Worm (Caenorhabditis elegans): ENCODE data around the gene exc-12.

exc-12 gene

DNA sequence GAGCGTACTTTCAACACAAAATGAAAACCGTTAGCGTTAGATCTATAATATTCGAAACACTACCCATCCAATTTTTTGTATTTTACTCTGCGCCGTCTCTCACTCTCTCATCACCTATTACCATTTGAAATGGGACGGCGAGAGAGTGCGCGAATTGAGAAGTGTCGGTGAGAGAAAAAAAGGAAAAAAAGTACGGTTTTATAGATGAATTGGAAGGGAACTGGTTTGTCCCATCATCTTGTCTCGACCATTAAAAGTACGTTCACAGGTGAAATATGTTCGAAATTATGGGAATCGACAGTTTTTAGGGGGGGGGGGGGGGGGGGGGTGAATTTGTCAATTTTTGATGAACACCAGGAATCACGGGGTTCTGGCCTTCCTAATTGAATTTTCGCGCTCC, 35.5 kb downstream of the exc-12 start:
- TF ChIP-seq dao-5 (tag; optimal IDR thresholded peaks at IDR 0.05) (no peak), W03F9.2 (tag; optimal IDR thresholded peaks at IDR 0.05) (no peak), him-1 (tag; optimal IDR thresholded peaks at IDR 0.05) (no peak)

ce11 chrIII:13530838-13531237, 39.4 kb downstream of the exc-12 start:
- no peak for TF ChIP-seq W03F9.2 (tag; optimal IDR thresholded peaks at IDR 0.05)
- TF ChIP-seq him-1 (tag; optimal IDR thresholded peaks at IDR 0.05), result no peak
- no peak for TF ChIP-seq dao-5 (tag; optimal IDR thresholded peaks at IDR 0.05)

DNA sequence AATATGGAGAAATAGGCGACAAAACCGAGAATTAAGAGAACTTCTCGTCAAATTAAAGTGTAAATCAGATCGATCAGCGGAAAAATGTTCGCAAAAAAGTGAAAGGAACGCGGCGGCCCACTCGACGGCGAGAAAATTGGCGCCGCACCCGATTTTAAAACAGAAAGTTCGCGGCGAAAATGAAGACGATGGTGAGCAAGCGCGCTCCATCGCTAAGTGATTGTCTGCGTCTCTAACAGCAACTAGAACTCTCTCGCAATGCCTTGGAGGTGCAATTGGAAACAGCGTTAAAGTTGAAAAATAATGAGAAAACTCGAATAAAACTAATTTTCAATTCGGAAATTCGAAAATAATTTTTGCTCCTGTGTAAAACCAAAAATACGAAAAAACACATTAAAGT, 40.2 kb downstream of the exc-12 start:
- TF ChIP-seq him-1 (tag; optimal IDR thresholded peaks at IDR 0.05) (no peak), W03F9.2 (tag; optimal IDR thresholded peaks at IDR 0.05) (no peak), dao-5 (tag; optimal IDR thresholded peaks at IDR 0.05) (no peak)

- no peak for TF ChIP-seq dao-5 (tag; optimal IDR thresholded peaks at IDR 0.05)
- no peak for TF ChIP-seq him-1 (tag; optimal IDR thresholded peaks at IDR 0.05)
- no peak for TF ChIP-seq W03F9.2 (tag; optimal IDR thresholded peaks at IDR 0.05)
Measured at ce11 chrIII:13528513-13529249, 41.6 kb downstream of the exc-12 start.

DNA sequence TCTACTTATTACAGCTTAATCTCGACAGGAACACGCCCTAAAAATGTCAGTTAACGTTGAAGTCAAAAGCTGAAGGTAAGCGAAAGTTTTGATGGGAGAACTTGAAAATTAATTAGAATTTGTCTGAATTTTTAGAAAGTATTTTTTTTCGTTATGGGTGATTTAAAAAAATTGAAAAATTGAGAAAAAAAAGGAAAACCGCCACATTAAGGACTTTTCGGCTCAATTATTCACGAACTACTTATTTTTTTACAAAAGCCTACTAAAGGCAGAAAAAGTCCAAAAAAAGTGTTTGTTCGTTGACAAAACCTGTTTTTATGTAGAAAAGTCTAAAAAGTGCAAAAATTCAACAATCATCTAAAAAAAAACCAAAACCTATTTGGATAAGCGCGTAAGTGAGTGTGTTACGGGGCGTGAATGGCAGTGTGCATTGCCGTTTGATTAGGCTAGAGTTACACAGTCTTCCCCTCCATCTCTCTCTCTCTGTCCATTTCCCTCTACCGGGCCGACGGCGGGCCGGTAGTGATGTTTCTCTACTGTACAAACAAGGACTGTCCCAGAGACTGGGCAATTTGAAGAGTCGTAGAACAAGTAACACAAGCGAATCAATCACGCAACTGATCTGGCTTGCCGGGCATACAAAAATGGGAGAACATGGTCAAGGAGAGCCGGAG, 42.7 kb downstream of the exc-12 start, which contains the start of gene lron-13:
Gene lron-13 (plus strand): TSS at position 15 of the 674 bp plus-strand sequence.
- no peak for TF ChIP-seq dao-5 (tag; optimal IDR thresholded peaks at IDR 0.05)
- no peak for TF ChIP-seq W03F9.2 (tag; optimal IDR thresholded peaks at IDR 0.05)
- no peak for TF ChIP-seq him-1 (tag; optimal IDR thresholded peaks at IDR 0.05)

ce11 chrIII:13526702-13527101, 43.5 kb downstream of the exc-12 start:
- TF ChIP-seq him-1 (tag; optimal IDR thresholded peaks at IDR 0.05), result no peak
- no peak for TF ChIP-seq dao-5 (tag; optimal IDR thresholded peaks at IDR 0.05)
- no peak for TF ChIP-seq W03F9.2 (tag; optimal IDR thresholded peaks at IDR 0.05)

DNA sequence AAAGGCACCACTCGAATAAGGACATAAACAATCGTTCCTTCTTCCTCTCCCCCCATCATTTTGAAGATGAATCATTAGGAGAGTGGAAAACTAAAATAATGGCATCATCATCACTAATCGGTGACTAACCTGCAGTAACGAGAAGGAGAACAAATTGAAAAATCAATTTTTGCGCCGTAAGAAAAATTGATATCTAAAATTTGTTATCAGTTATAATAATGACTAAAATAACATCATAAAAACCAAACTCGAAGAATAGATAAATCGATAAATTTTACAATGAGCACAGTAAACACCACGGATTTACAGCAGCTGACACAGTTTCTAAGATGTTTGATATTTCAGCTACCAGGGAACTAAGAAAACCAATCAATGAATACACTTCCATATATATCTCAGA, 44.1 kb downstream of the exc-12 start:
- TF ChIP-seq W03F9.2 (tag; optimal IDR thresholded peaks at IDR 0.05), result no peak
- TF ChIP-seq dao-5 (tag; optimal IDR thresholded peaks at IDR 0.05), result no peak

ce11 chrIII:13525118-13525839, 45.0 kb downstream of the exc-12 start:
- no peak for TF ChIP-seq dao-5 (tag; optimal IDR thresholded peaks at IDR 0.05)
- TF ChIP-seq W03F9.2 (tag; optimal IDR thresholded peaks at IDR 0.05), result no peak
- no peak for TF ChIP-seq him-1 (tag; optimal IDR thresholded peaks at IDR 0.05)

ce11 chrIII:13524021-13524420, 46.2 kb downstream of the exc-12 start, which contains the start of gene pod-1:
Gene pod-1 (minus strand): TSS chrIII:13524121.
- TF ChIP-seq W03F9.2 (tag; optimal IDR thresholded peaks at IDR 0.05) (no peak), dao-5 (tag; optimal IDR thresholded peaks at IDR 0.05) (no peak), him-1 (tag; optimal IDR thresholded peaks at IDR 0.05) (no peak)

ce11 chrIII:13518437-13518836, 51.8 kb downstream of the exc-12 start:
- TF ChIP-seq him-1 (tag; optimal IDR thresholded peaks at IDR 0.05), result no peak
- TF ChIP-seq dao-5 (tag; optimal IDR thresholded peaks at IDR 0.05), result no peak
- TF ChIP-seq W03F9.2 (tag; optimal IDR thresholded peaks at IDR 0.05), result no peak

All from whole organism, L4/young adult.